Worm (Caenorhabditis elegans) whole organism, late embryonic: ENCODE results near the gene col-131.

Experiments used
- T23F11.4 ChIP-seq: fragments of 200-800 bp; sonication (Bioruptor generic); optimal IDR thresholded peaks from 2 replicates; lab custom pipeline; 2018; ENCODE audit warnings: mild to moderate bottlenecking, missing genetic modification characterization, missing compliant biosample characterization
- ama-1 ChIP-seq: fragments of 150-350 bp; optimal IDR thresholded peaks from 2 replicates; lab custom pipeline; 2014
- ceh-19 ChIP-seq: fragments of 200-800 bp; sonication (Bioruptor generic); optimal IDR thresholded peaks from 2 replicates; lab custom pipeline; 2018; ENCODE audit warnings: mild to moderate bottlenecking, missing genetic modification characterization, missing compliant biosample characterization
- ceh-34 ChIP-seq: sonication (generic microtip); optimal IDR thresholded peaks from 2 replicates; lab custom pipeline; 2016; ENCODE audit warnings: mild to moderate bottlenecking, missing genetic modification characterization, missing compliant biosample characterization
- che-1 ChIP-seq: sonication (generic microtip); optimal IDR thresholded peaks from 2 replicates; lab custom pipeline; 2016; ENCODE audit warnings: mild to moderate bottlenecking, missing genetic modification characterization, missing compliant biosample characterization
- fkh-10 ChIP-seq: fragments of 150-350 bp; optimal IDR thresholded peaks from 2 replicates; lab custom pipeline; 2014; ENCODE audit warnings: missing biosample characterization, missing genetic modification reagents, missing genetic modification characterization
- nhr-11 ChIP-seq: fragments of 150-350 bp; optimal IDR thresholded peaks from 2 replicates; lab custom pipeline; 2014; ENCODE audit warnings: missing biosample characterization, missing genetic modification characterization
- pag-3 ChIP-seq: sonication (generic microtip); optimal IDR thresholded peaks from 2 replicates; lab custom pipeline; 2016; ENCODE audit warnings: missing compliant biosample characterization, missing genetic modification characterization, borderline replicate concordance
- pha-4 ChIP-seq: fragments of 150-350 bp; optimal IDR thresholded peaks from 2 replicates; lab custom pipeline; 2018; ENCODE audit warnings: missing biosample characterization, missing genetic modification reagents, missing genetic modification characterization
- pqm-1 ChIP-seq: sonication (generic microtip); optimal IDR thresholded peaks from 2 replicates; lab custom pipeline; 2016; ENCODE audit warnings: missing genetic modification characterization, missing compliant biosample characterization
- rnt-1 ChIP-seq: sonication (generic microtip); optimal IDR thresholded peaks from 2 replicates; lab custom pipeline; 2016; ENCODE audit warnings: missing genetic modification characterization, missing compliant biosample characterization
- unc-42 ChIP-seq: sonication (generic microtip); optimal IDR thresholded peaks from 2 replicates; lab custom pipeline; 2016; ENCODE audit warnings: missing genotype, missing genetic modification characterization, missing compliant biosample characterization
- ztf-16 ChIP-seq: sonication (generic microtip); optimal IDR thresholded peaks from 2 replicates; lab custom pipeline; 2017; ENCODE audit warnings: missing genetic modification characterization, missing compliant biosample characterization

DNA sequence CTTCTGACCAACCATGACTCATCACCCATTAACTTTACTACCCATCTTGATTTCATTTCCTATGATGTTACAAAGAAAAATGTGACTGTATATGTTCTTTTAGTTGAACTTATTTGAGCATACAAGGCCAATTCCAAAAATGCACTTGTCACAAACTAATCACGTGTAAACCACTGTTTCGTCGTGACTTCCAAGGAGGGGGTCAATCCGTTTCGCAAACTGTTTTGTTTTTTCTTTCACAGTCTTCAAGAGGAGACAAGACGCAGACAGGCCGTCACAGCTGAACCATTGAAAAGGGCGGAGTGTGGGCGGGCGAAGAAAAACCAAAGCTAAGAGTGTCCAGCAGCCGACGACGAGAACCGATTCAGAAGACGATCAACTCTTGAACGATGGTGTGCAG lies 12.0 kb upstream of the col-131 start, which contains the start of gene C39E9.8:
- no peak for TF ChIP-seq pqm-1 (tag; lab: Kevin White, UChicago)
- no peak for TF ChIP-seq T23F11.4
- TF ChIP-seq fkh-10 (GFP tag; lab: Kevin White, UChicago), result no peak
- TF ChIP-seq ztf-16, result no peak
- no peak for TF ChIP-seq ceh-34 (tag; lab: Kevin White, UChicago)
- no peak for TF ChIP-seq pha-4 (tag; lab: Kevin White, UChicago)
- TF ChIP-seq ama-1 (lab: Kevin White, UChicago), result no peak
- no peak for TF ChIP-seq nhr-11 (tag; lab: Kevin White, UChicago)
- TF ChIP-seq che-1 (tag; lab: Kevin White, UChicago), result no peak
- TF ChIP-seq unc-42 (tag; lab: Kevin White, UChicago), result no peak
- no peak for TF ChIP-seq rnt-1
- no peak for TF ChIP-seq pag-3 (tag; lab: Kevin White, UChicago)
- TF ChIP-seq ceh-19 (GFP tag; lab: Kevin White, UChicago), result no peak
